Fruit fly (Drosophila melanogaster) whole organism, adult: ENCODE results near the gene Atg18a.

Source experiments
- CG1620 ChIP-seq: fragments of 200-800 bp; sonication (Bioruptor generic); optimal IDR thresholded peaks from 2 replicates; lab custom pipeline; 2016; ENCODE audit warnings: missing biosample characterization, missing genetic modification characterization
- CG33017 ChIP-seq: fragments of 200-800 bp; sonication (Bioruptor generic); optimal IDR thresholded peaks from 2 replicates; lab custom pipeline; 2018; ENCODE audit warnings: missing biosample characterization, mild to moderate bottlenecking, missing genetic modification characterization, moderate library complexity
- Crg-1 ChIP-seq: fragments of 200-800 bp; sonication (Bioruptor generic); optimal IDR thresholded peaks from 2 replicates; lab custom pipeline; 2016; ENCODE audit warnings: missing biosample characterization, missing genetic modification characterization
- Hr96 ChIP-seq: fragments of 200-800 bp; sonication (Bioruptor generic); optimal IDR thresholded peaks from 2 replicates; lab custom pipeline; 2016; ENCODE audit warnings: missing biosample characterization, missing genetic modification characterization
- kay ChIP-seq: fragments of 200-800 bp; sonication (Bioruptor generic); peaks from one replicate; lab custom pipeline; 2016; ENCODE audit warnings: missing biosample characterization, missing genetic modification characterization, borderline replicate concordance
- ovo ChIP-seq: fragments of 200-800 bp; sonication (Bioruptor generic); optimal IDR thresholded peaks from 2 replicates; lab custom pipeline; 2016; ENCODE audit warnings: missing biosample characterization, missing genetic modification characterization
- tj ChIP-seq: fragments of 200-800 bp; sonication (Bioruptor generic); optimal IDR thresholded peaks from 3 replicates; lab custom pipeline; 2017; ENCODE audit warnings: missing biosample characterization, mild to moderate bottlenecking, missing genetic modification characterization, moderate library complexity
- toe ChIP-seq: fragments of 200-800 bp; sonication (Bioruptor generic); optimal IDR thresholded peaks from 2 replicates; lab custom pipeline; 2016; ENCODE audit warnings: missing biosample characterization, missing genetic modification characterization

- TF ChIP-seq toe (GFP tag; lab: Kevin White, UChicago), result no peak
- TF ChIP-seq kay, result no peak
- no peak for TF ChIP-seq ovo (GFP tag; lab: Kevin White, UChicago)
- TF ChIP-seq tj (GFP tag; lab: Kevin White, UChicago), result no peak
- TF ChIP-seq Hr96 (GFP tag; lab: Kevin White, UChicago), result no peak
- no peak for TF ChIP-seq CG1620 (GFP tag; lab: Kevin White, UChicago)
- no peak for TF ChIP-seq Crg-1 (GFP tag; lab: Kevin White, UChicago)
- TF ChIP-seq CG33017 (tag; lab: Kevin White, UChicago), result no peak
Observed at dm6 chr3L:8218883-8219282, 32.2 kb downstream of the Atg18a start, which contains the start of gene CG13674.
